Fruit fly (Drosophila melanogaster): ENCODE results near the gene ema.

ema gene

DNA sequence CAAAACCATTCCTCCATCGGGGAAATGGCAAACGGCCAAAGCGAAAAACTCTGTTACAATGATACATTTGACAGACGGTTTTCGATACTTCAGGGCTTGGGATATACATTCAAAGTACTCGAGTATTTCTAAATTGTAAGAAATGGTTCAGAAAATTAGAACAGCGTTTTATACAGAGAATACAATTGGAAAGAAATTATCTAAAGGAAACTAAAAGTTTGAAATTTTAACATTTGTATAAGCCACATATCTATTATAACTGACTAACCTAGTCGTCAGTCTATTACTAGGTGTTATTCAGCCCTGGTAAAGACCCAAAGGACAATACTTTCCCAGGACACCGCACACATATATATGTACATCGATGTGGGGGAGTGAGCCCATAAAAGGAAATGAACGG is 35.0 kb upstream of the ema start (continued):
- no peak for TF ChIP-seq C15 (GFP tag; IDR thresholded peaks at IDR 0.05)
- TF ChIP-seq row (GFP tag; IDR thresholded peaks at IDR 0.05), result peak; percentile 54; the same call in 2 of the 3 replicates
- no peak for TF ChIP-seq zf30C (GFP tag; optimal IDR thresholded peaks at IDR 0.05)
- 0 out of 3 replicates have a peak, but pooled peaks have one; percentile 30 for TF ChIP-seq tgo (GFP tag; IDR thresholded peaks at IDR 0.05)
- no peak for TF ChIP-seq CG6254 (GFP tag; optimal IDR thresholded peaks at IDR 0.05)
- no peak for TF ChIP-seq Spps (tag; optimal IDR thresholded peaks at IDR 0.05)
- TF ChIP-seq Tbp (GFP tag; optimal IDR thresholded peaks at IDR 0.05), result no peak
- no peak for TF ChIP-seq Hr78 (GFP tag; optimal IDR thresholded peaks at IDR 0.05)
- no peak for TF ChIP-seq tup (GFP tag; optimal IDR thresholded peaks at IDR 0.05)
- no peak for TF ChIP-seq CG10431 (GFP tag; optimal IDR thresholded peaks at IDR 0.05)
- TF ChIP-seq CG3065 (GFP tag; optimal IDR thresholded peaks at IDR 0.05), result no peak
- no peak for TF ChIP-seq CG10462 (GFP tag; optimal IDR thresholded peaks at IDR 0.05)
- no peak for TF ChIP-seq fru (optimal IDR thresholded peaks at IDR 0.05)
- no peak for TF ChIP-seq schlank (tag; optimal IDR thresholded peaks at IDR 0.05)
- no peak for TF ChIP-seq pnt (GFP tag; optimal IDR thresholded peaks at IDR 0.05)
- TF ChIP-seq CG4617 (GFP tag; optimal IDR thresholded peaks at IDR 0.05; ENCODE audit: borderline replicate concordance), result no peak
- TF ChIP-seq maf-S (GFP tag; optimal IDR thresholded peaks at IDR 0.05), result no peak
- TF ChIP-seq Pdp1 (GFP tag; optimal IDR thresholded peaks at IDR 0.05), result no peak
- no peak for TF ChIP-seq CG17912 (GFP tag; optimal IDR thresholded peaks at IDR 0.05)
- TF ChIP-seq CG7372 (GFP tag; IDR thresholded peaks at IDR 0.05), result no peak
- no peak for TF ChIP-seq sisA (GFP tag; IDR thresholded peaks at IDR 0.05)
- no peak for TF ChIP-seq E2f1 (GFP tag; IDR thresholded peaks at IDR 0.05)
- no peak for TF ChIP-seq insv (GFP tag; optimal IDR thresholded peaks at IDR 0.05)
- TF ChIP-seq CG42726 (GFP tag; IDR thresholded peaks at IDR 0.05; ENCODE audit: partially characterized antibody), result no peak
- TF ChIP-seq CG5245 (GFP tag; optimal IDR thresholded peaks at IDR 0.05), result no peak
- peak; percentile 35 for TF ChIP-seq B-H2 (GFP tag; optimal IDR thresholded peaks at IDR 0.05)
- TF ChIP-seq CG17385 (GFP tag; optimal IDR thresholded peaks at IDR 0.05), result peak; percentile 17
- no peak for TF ChIP-seq CTCF (GFP tag; optimal IDR thresholded peaks at IDR 0.05)
- no peak for TF ChIP-seq Taf1 (GFP tag; IDR thresholded peaks at IDR 0.05)
- TF ChIP-seq repo (GFP tag; optimal IDR thresholded peaks at IDR 0.05), result no peak
- no peak for TF ChIP-seq Elba2 (GFP tag; optimal IDR thresholded peaks at IDR 0.05)
- no peak for TF ChIP-seq CG11696 (GFP tag; IDR thresholded peaks at IDR 0.05)
- TF ChIP-seq CG12236 (GFP tag; optimal IDR thresholded peaks at IDR 0.05), result no peak
- TF ChIP-seq Oaz (GFP tag; IDR thresholded peaks at IDR 0.05), result no peak
- no peak for TF ChIP-seq CG9215 (GFP tag; IDR thresholded peaks at IDR 0.05)
- TF ChIP-seq CG32772 (GFP tag; IDR thresholded peaks at IDR 0.05), result no peak
- TF ChIP-seq danr (GFP tag; IDR thresholded peaks at IDR 0.05), result no peak
- no peak for TF ChIP-seq sc (optimal IDR thresholded peaks at IDR 0.05)
- TF ChIP-seq sc (GFP tag; optimal IDR thresholded peaks at IDR 0.05), result no peak
- TF ChIP-seq zen (tag; optimal IDR thresholded peaks at IDR 0.05), result peak; percentile 10
- TF ChIP-seq odd (GFP tag; optimal IDR thresholded peaks at IDR 0.05), result peak; percentile 23
- TF ChIP-seq onecut (GFP tag; IDR thresholded peaks at IDR 0.05), result no peak
- TF ChIP-seq dpn (GFP tag; optimal IDR thresholded peaks at IDR 0.05), result no peak
- no peak for TF ChIP-seq HLH3B (GFP tag; IDR thresholded peaks at IDR 0.05)
- peak; percentile 63 for TF ChIP-seq gem (tag; optimal IDR thresholded peaks at IDR 0.05)
- no peak for TF ChIP-seq Dbx (GFP tag; IDR thresholded peaks at IDR 0.05)
- peak; percentile 45; the same call in 1 of the 2 replicates for TF ChIP-seq Xrp1 (GFP tag; IDR thresholded peaks at IDR 0.05)
- no peak for TF ChIP-seq CG32532 (GFP tag; IDR thresholded peaks at IDR 0.05)
- no peak for TF ChIP-seq CG2116 (GFP tag; optimal IDR thresholded peaks at IDR 0.05)
- TF ChIP-seq prd (optimal IDR thresholded peaks at IDR 0.05), result no peak
- TF ChIP-seq prd (GFP tag; IDR thresholded peaks at IDR 0.05), result peak; percentile 19; the same call in 1 of the 3 replicates
- TF ChIP-seq chn (GFP tag; optimal IDR thresholded peaks at IDR 0.05), result no peak
- no peak for TF ChIP-seq gcm2 (GFP tag; optimal IDR thresholded peaks at IDR 0.05)
- peak; percentile 80 for TF ChIP-seq CG18599 (GFP tag; optimal IDR thresholded peaks at IDR 0.05)
